Fruit fly (Drosophila melanogaster): ENCODE data around the gene CG12499.
A peak's percentile ranks its signal among the peaks of the same experiment; 100 is the strongest.

The CG12499 gene

DNA sequence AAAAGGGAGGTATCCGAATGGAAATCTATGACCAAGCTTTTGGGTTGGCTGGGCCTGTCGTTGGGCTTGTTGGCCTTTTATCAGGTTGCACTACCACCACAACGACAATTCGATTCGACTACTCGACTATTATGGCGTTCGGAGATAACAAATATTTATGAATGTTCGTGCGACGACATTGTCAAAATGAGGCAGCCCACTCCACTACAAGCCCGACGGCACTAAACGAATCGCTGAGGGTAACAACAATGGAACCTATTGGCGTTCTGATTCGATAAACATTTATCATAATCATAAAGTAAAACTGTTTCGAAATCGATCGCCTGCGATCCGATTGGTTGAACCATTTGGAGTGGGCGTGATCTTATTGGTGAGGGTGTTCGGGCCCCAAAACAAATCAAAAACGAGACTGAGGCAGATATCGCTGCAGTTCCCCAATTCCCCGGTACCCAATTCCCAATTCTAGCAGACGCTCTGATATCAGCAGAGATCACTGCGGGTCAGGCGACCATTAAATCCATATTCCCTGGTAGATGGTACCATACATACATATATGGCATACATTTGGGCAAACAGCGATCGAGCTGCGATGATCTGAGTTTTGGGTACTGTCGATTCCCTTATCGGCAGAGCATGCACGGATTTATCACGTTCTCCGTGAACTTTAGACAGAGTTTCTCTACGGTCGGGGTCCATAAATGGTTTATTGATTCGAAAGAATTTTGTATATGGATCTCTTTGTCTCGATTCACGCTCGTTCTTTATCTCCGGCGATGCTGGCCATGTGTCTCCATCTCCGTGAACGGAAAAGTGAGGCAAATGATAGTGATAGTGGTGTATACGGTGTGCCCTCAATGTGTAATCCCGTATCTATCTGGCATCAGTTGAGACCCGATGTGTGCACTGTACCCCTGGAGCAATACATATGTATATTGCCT is 8.3 kb upstream of the CG12499 start:
- TF ChIP-seq spab (GFP tag; optimal IDR thresholded peaks at IDR 0.05) (no peak), svp (GFP tag) (peak; percentile 98)

DNA sequence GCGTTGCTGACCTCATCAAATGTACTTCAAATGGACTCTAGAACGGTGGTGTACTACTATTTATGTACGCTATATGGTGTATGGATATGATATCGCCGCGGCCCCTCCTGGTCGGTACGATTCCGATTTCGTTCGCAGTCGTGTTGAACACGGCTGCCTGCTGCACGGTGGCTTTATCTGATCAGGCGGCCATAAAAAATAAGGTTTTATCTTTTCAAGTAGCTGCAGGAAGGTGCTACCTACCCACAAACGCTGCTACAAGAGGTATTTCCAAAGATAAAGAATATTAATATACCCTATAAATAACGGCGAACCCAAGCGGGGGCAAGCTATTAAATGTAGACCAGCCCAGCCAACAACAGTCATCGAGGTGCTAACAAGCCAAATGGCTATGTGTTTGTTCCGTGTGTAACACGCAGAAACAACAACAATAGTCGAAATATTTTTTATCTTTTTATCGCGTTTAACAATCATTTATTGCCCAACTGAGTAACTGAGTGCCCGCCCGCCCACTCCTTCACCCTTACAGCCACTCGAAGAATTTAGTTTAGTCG is 3.6 kb upstream of the CG12499 start:
- TF ChIP-seq fkh (GFP tag; optimal IDR thresholded peaks at IDR 0.05) (peak; percentile 15), Eip93F (GFP tag; optimal IDR thresholded peaks at IDR 0.05) (no peak)

DNA sequence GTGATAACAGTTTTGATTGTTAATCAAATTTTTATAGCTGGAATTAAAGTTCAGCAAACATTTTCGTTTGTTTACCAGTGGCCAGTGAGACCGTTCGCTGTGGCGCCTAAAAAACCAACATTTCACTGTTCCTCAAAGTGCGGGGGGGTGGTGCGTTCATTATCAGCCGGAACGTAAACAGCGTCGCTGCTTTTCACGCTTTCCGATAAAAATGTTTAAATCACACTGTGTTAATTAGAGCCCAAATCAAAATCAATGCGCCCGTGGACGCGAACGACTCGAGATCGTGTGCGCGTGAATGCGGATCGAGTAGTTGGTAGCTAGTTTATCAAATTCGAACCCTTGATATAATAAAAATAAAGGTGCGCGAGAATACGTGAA is 1.5 kb upstream of the CG12499 start, which contains the start of gene CG34376:
Gene CG34376 (plus strand): TSS at position 226 of the 381 bp plus-strand sequence.
- no peak for TF ChIP-seq CG7368 (GFP tag; optimal IDR thresholded peaks at IDR 0.05)
- TF ChIP-seq CG31627 (GFP tag; optimal IDR thresholded peaks at IDR 0.05): no peak
- no peak for TF ChIP-seq fd85E (GFP tag; optimal IDR thresholded peaks at IDR 0.05)
- TF ChIP-seq fd59A (GFP tag; optimal IDR thresholded peaks at IDR 0.05): no peak
- TF ChIP-seq CG10631 (GFP tag; optimal IDR thresholded peaks at IDR 0.05): peak; percentile 25
- TF ChIP-seq Eip93F (GFP tag; optimal IDR thresholded peaks at IDR 0.05): no peak
- peak; percentile 27 for TF ChIP-seq CG4318 (GFP tag; optimal IDR thresholded peaks at IDR 0.05)
- peak; percentile 94 for TF ChIP-seq CG1621 (tag; optimal IDR thresholded peaks at IDR 0.05)
- no peak for TF ChIP-seq Smox (GFP tag; optimal IDR thresholded peaks at IDR 0.05)
- TF ChIP-seq CG11762 (GFP tag; optimal IDR thresholded peaks at IDR 0.05; ENCODE audit: insufficient read depth): no peak
- peak; percentile 46 for TF ChIP-seq net (GFP tag; optimal IDR thresholded peaks at IDR 0.05)
- no peak for TF ChIP-seq CG6276 (GFP tag; optimal IDR thresholded peaks at IDR 0.05)
- no peak for TF ChIP-seq pdm3 (GFP tag; optimal IDR thresholded peaks at IDR 0.05)
- TF ChIP-seq Eip78C (GFP tag): no peak
- TF ChIP-seq Met (GFP tag; optimal IDR thresholded peaks at IDR 0.05): peak; percentile 5
- no peak for TF ChIP-seq CG11902 (GFP tag; optimal IDR thresholded peaks at IDR 0.05)
- no peak for TF ChIP-seq Hr4 (GFP tag; optimal IDR thresholded peaks at IDR 0.05)
- TF ChIP-seq CG3032 (tag; optimal IDR thresholded peaks at IDR 0.05): peak; percentile 6
- TF ChIP-seq CG15336 (GFP tag; IDR thresholded peaks at IDR 0.05): no peak
- no peak for TF ChIP-seq spab (GFP tag; optimal IDR thresholded peaks at IDR 0.05)
- TF ChIP-seq Blimp-1 (GFP tag; optimal IDR thresholded peaks at IDR 0.05): no peak
- no peak for TF ChIP-seq Eip75B (GFP tag; optimal IDR thresholded peaks at IDR 0.05)
- TF ChIP-seq Gug (GFP tag; IDR thresholded peaks at IDR 0.05): peak; percentile 51
- TF ChIP-seq topi (GFP tag; optimal IDR thresholded peaks at IDR 0.05): peak; percentile 0
- TF ChIP-seq Sox14 (GFP tag; optimal IDR thresholded peaks at IDR 0.05): peak; percentile 18
- TF ChIP-seq CG34406 (GFP tag; optimal IDR thresholded peaks at IDR 0.05): peak; percentile 13
- no peak for TF ChIP-seq lz (GFP tag; optimal IDR thresholded peaks at IDR 0.05)
- peak; percentile 74 for TF ChIP-seq CG6163 (GFP tag; IDR thresholded peaks at IDR 0.05)
- no peak for TF ChIP-seq Lpt (GFP tag; optimal IDR thresholded peaks at IDR 0.05)
- no peak for TF ChIP-seq Hr38 (GFP tag; optimal IDR thresholded peaks at IDR 0.05)
- TF ChIP-seq CG3919 (GFP tag; optimal IDR thresholded peaks at IDR 0.05): peak; percentile 18
- no peak for TF ChIP-seq CG6792 (GFP tag; optimal IDR thresholded peaks at IDR 0.05)
- TF ChIP-seq CG8319 (GFP tag; optimal IDR thresholded peaks at IDR 0.05): no peak
- peak; percentile 73; the same call in 1 of the 3 replicates for TF ChIP-seq CG8119 (GFP tag; IDR thresholded peaks at IDR 0.05)
- TF ChIP-seq svp (GFP tag): peak; percentile 54
- TF ChIP-seq CG16779 (tag; optimal IDR thresholded peaks at IDR 0.05): no peak
- no peak for TF ChIP-seq dac (GFP tag; optimal IDR thresholded peaks at IDR 0.05)
- TF ChIP-seq eg (GFP tag; IDR thresholded peaks at IDR 0.05): peak; percentile 83
- TF ChIP-seq CG32006 (GFP tag; optimal IDR thresholded peaks at IDR 0.05): peak; percentile 55
- no peak for TF ChIP-seq dsx (GFP tag; optimal IDR thresholded peaks at IDR 0.05; ENCODE audit: poor library complexity, severe bottlenecking)
- peak in 1 of 2 experiments; percentile 55 for TF ChIP-seq salr (GFP tag; optimal IDR thresholded peaks at IDR 0.05)
- no peak for TF ChIP-seq CG11294 (GFP tag; IDR thresholded peaks at IDR 0.05)
- peak; percentile 18 for TF ChIP-seq vri (GFP tag; optimal IDR thresholded peaks at IDR 0.05)
- TF ChIP-seq CG6854 (GFP tag; optimal IDR thresholded peaks at IDR 0.05): peak; percentile 63
- TF ChIP-seq fkh (GFP tag; optimal IDR thresholded peaks at IDR 0.05): peak; percentile 100
